Worm (Caenorhabditis elegans): Measurements from ENCODE around the gene C02F5.14.
A peak's percentile ranks its signal among the peaks of the same experiment; 100 is the strongest.

Gene C02F5.14

DNA sequence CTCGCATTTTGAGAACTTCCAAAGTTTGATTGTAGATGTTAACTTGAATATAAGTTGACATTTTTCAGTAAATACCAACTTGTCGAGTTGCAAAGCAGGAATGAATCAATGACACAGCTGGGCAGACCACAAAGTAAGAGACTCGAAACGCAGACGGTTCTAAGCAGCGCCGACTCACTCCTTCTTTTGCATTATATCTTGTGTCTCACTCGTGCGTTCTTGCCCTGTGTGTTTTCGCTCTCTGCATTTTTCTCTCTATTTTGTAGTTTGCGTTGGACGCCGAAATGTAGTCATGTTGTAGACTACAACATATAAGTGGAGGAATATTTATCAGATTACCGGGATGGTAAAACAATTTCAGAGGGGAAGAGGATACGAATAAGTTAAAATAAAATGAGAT, 7.5 kb upstream of the C02F5.14 start, which contains the start of gene C02F5.12:
C02F5.12 (minus strand) TSS at position 221 of the 400 bp plus-strand sequence.
- TF ChIP-seq efl-1 (optimal IDR thresholded peaks at IDR 0.05) (peak in 1 of 2 experiments; percentile 3), efl-1 (GFP tag; optimal IDR thresholded peaks at IDR 0.05 in 1 of 2) (no peak), hlh-4 (tag; optimal IDR thresholded peaks at IDR 0.05) (no peak), nhr-84 (tag; optimal IDR thresholded peaks at IDR 0.05) (no peak), mep-1 (tag; optimal IDR thresholded peaks at IDR 0.05) (peak; percentile 63), ceh-82 (tag; optimal IDR thresholded peaks at IDR 0.05) (no peak), ets-5 (GFP tag; IDR thresholded peaks at IDR 0.05) (no peak), lin-13 (GFP tag; optimal IDR thresholded peaks at IDR 0.05) (no peak), sup-37 (GFP tag; optimal IDR thresholded peaks at IDR 0.05) (no peak), elt-3 (tag; optimal IDR thresholded peaks at IDR 0.05) (no peak), nhr-76 (tag; optimal IDR thresholded peaks at IDR 0.05) (no peak), pax-3 (tag; optimal IDR thresholded peaks at IDR 0.05) (no peak), tlp-1 (tag; optimal IDR thresholded peaks at IDR 0.05) (no peak), ama-1 (optimal IDR thresholded peaks at IDR 0.05) (no peak), unc-86 (tag; optimal IDR thresholded peaks at IDR 0.05) (no peak), hlh-17 (GFP tag; optimal IDR thresholded peaks at IDR 0.05; ENCODE audit: borderline replicate concordance) (no peak), aly-2 (tag; optimal IDR thresholded peaks at IDR 0.05) (no peak), vab-15 (tag; optimal IDR thresholded peaks at IDR 0.05) (no peak), fkh-8 (tag; optimal IDR thresholded peaks at IDR 0.05) (no peak), efl-3 (GFP tag; optimal IDR thresholded peaks at IDR 0.05) (no peak), lin-15B (tag; optimal IDR thresholded peaks at IDR 0.05) (no peak), fos-1 (tag; optimal IDR thresholded peaks at IDR 0.05) (no peak), lir-3 (tag; optimal IDR thresholded peaks at IDR 0.05; ENCODE audit: poor library complexity) (no peak), lin-35 (GFP tag; optimal IDR thresholded peaks at IDR 0.05) (peak in 1 of 2 experiments; percentile 21), nhr-12 (tag; optimal IDR thresholded peaks at IDR 0.05) (no peak), sox-4 (tag; optimal IDR thresholded peaks at IDR 0.05) (no peak), lin-14 (GFP tag; optimal IDR thresholded peaks at IDR 0.05) (peak; percentile 32), grh-1 (GFP tag; IDR thresholded peaks at IDR 0.05) (no peak), mdl-1 (tag; optimal IDR thresholded peaks at IDR 0.05) (no peak), snu-23 (GFP tag; optimal IDR thresholded peaks at IDR 0.05) (peak; percentile 39), fkh-10 (GFP tag; optimal IDR thresholded peaks at IDR 0.05) (no peak), nhr-85 (tag) (peak; percentile 46), swsn-7 (tag; optimal IDR thresholded peaks at IDR 0.05) (no peak), hpl-2 (GFP tag; optimal IDR thresholded peaks at IDR 0.05) (no peak), zip-4 (GFP tag; optimal IDR thresholded peaks at IDR 0.05) (no peak), egl-13 (tag; optimal IDR thresholded peaks at IDR 0.05) (no peak), unc-130 (tag; optimal IDR thresholded peaks at IDR 0.05) (no peak), nhr-28 (tag; optimal IDR thresholded peaks at IDR 0.05) (no peak), ces-1 (GFP tag; optimal IDR thresholded peaks at IDR 0.05) (no peak), lsy-2 (tag; optimal IDR thresholded peaks at IDR 0.05) (peak; percentile 11 to 32), C34B4.2 (tag; optimal IDR thresholded peaks at IDR 0.05) (no peak), ztf-4 (tag; optimal IDR thresholded peaks at IDR 0.05) (no peak), aha-1 (tag; optimal IDR thresholded peaks at IDR 0.05) (no peak), nhr-20 (tag; optimal IDR thresholded peaks at IDR 0.05) (peak; percentile 60), unc-30 (tag; optimal IDR thresholded peaks at IDR 0.05) (no peak), nhr-77 (tag; optimal IDR thresholded peaks at IDR 0.05) (no peak), isw-1 (GFP tag; IDR thresholded peaks at IDR 0.05) (no peak), blmp-1 (tag; optimal IDR thresholded peaks at IDR 0.05) (peak; percentile 64), dsc-1 (tag; optimal IDR thresholded peaks at IDR 0.05) (no peak), egl-27 (tag; optimal IDR thresholded peaks at IDR 0.05) (no peak), pqm-1 (tag; optimal IDR thresholded peaks at IDR 0.05) (no peak), sptf-1 (tag; optimal IDR thresholded peaks at IDR 0.05) (no peak), F16B12.6 (tag; optimal IDR thresholded peaks at IDR 0.05) (no peak), nhr-90 (tag; optimal IDR thresholded peaks at IDR 0.05; ENCODE audit: poor library complexity) (peak; percentile 15), elt-2 (tag; optimal IDR thresholded peaks at IDR 0.05) (no peak)

All from whole organism, L1 larva.